Fruit fly (Drosophila melanogaster) whole organism, embryonic: ENCODE results near the gene natalisin.

ENCODE experiments used
- ATbp ChIP-seq: fragments of 200-800 bp; sonication (Bioruptor generic); optimal IDR thresholded peaks from 2 replicates; lab custom pipeline; 2017; ENCODE audit warnings: missing biosample characterization, mild to moderate bottlenecking, missing genetic modification characterization, missing genetic modification reagents
- B-H1 ChIP-seq: fragments of 200-800 bp; sonication (Bioruptor generic); IDR thresholded peaks from 3 replicates; pipeline ENCODE4 v1.3.6; 2022; ENCODE audit warnings: missing biosample characterization, missing genetic modification characterization
- CG10267 ChIP-seq: fragments of 200-800 bp; sonication (Bioruptor generic); optimal IDR thresholded peaks from 2 replicates; lab custom pipeline; 2018; ENCODE audit warnings: missing biosample characterization, mild to moderate bottlenecking, missing genetic modification characterization, moderate library complexity
- CG10274 ChIP-seq: fragments of 200-800 bp; sonication (Bioruptor generic); optimal IDR thresholded peaks from 3 replicates; lab custom pipeline; 2017; ENCODE audit warnings: missing biosample characterization, mild to moderate bottlenecking, missing genetic modification characterization
- CG10462 ChIP-seq: fragments of 200-800 bp; sonication (Bioruptor generic); optimal IDR thresholded peaks from 2 replicates; lab custom pipeline; 2016; ENCODE audit warnings: missing biosample characterization, missing genetic modification characterization
- CG10959 ChIP-seq: fragments of 200-800 bp; sonication (Bioruptor generic); IDR thresholded peaks from 2 replicates; pipeline ENCODE4 v1.3.6; 2022; ENCODE audit warnings: missing biosample characterization, missing genetic modification characterization
- CG11398 ChIP-seq: fragments of 200-800 bp; sonication (Bioruptor generic); optimal IDR thresholded peaks from 2 replicates; lab custom pipeline; 2016; ENCODE audit warnings: missing biosample characterization, missing genetic modification characterization
- CG11504 ChIP-seq: fragments of 200-800 bp; sonication (Bioruptor generic); optimal IDR thresholded peaks from 3 replicates; lab custom pipeline; 2019; ENCODE audit warnings: missing biosample characterization, mild to moderate bottlenecking, missing genetic modification characterization, moderate library complexity
- CG12236 ChIP-seq: fragments of 200-800 bp; sonication (Bioruptor generic); optimal IDR thresholded peaks from 2 replicates; lab custom pipeline; 2016; ENCODE audit warnings: missing biosample characterization, missing genetic modification characterization
- CG12659 ChIP-seq: fragments of 200-800 bp; sonication (Bioruptor generic); optimal IDR thresholded peaks from 3 replicates; lab custom pipeline; 2017; ENCODE audit warnings: mild to moderate bottlenecking, missing biosample characterization, missing genetic modification reagents, missing genetic modification characterization
- CG12769 ChIP-seq: fragments of 200-800 bp; sonication (Bioruptor generic); optimal IDR thresholded peaks from 2 replicates; lab custom pipeline; 2019; ENCODE audit warnings: missing biosample characterization, mild to moderate bottlenecking, missing genetic modification characterization, moderate library complexity
- CG12942 ChIP-seq: fragments of 200-800 bp; sonication (Bioruptor generic); optimal IDR thresholded peaks from 3 replicates; lab custom pipeline; 2016; ENCODE audit warnings: missing biosample characterization, missing genetic modification characterization
- CG14965 ChIP-seq: fragments of 200-800 bp; sonication (Bioruptor generic); optimal IDR thresholded peaks from 2 replicates; lab custom pipeline; 2016; ENCODE audit warnings: missing biosample characterization, missing genetic modification characterization, borderline replicate concordance
- CG15514 ChIP-seq: fragments of 200-800 bp; sonication (Bioruptor generic); optimal IDR thresholded peaks from 3 replicates; lab custom pipeline; 2017; ENCODE audit warnings: missing biosample characterization, missing genetic modification characterization, mild to moderate bottlenecking, moderate library complexity, missing genetic modification reagents
- CG15601 ChIP-seq: fragments of 200-800 bp; sonication (Bioruptor generic); optimal IDR thresholded peaks from 3 replicates; lab custom pipeline; 2019; ENCODE audit warnings: missing biosample characterization, mild to moderate bottlenecking, missing genetic modification characterization, moderate library complexity
- CG17186 ChIP-seq: fragments of 200-800 bp; sonication (Bioruptor generic); optimal IDR thresholded peaks from 3 replicates; lab custom pipeline; 2017; ENCODE audit warnings: missing biosample characterization, missing genetic modification reagents, missing genetic modification characterization
- CG17361 ChIP-seq: fragments of 200-800 bp; sonication (Bioruptor generic); IDR thresholded peaks from 3 replicates; pipeline ENCODE4 v1.3.6; 2022; ENCODE audit warnings: missing biosample characterization, missing genetic modification characterization
- CG17568 ChIP-seq: fragments of 200-800 bp; sonication (Bioruptor generic); optimal IDR thresholded peaks from 2 replicates; lab custom pipeline; 2018; ENCODE audit warnings: missing biosample characterization, mild to moderate bottlenecking, missing genetic modification characterization, moderate library complexity
- CG3407 ChIP-seq: fragments of 200-800 bp; sonication (Bioruptor generic); optimal IDR thresholded peaks from 2 replicates; lab custom pipeline; 2018; ENCODE audit warnings: missing biosample characterization, mild to moderate bottlenecking, missing genetic modification characterization
- CG5953 ChIP-seq: fragments of 200-800 bp; sonication (Bioruptor generic); IDR thresholded peaks from 2 replicates; pipeline ENCODE4 v1.3.6; 2022; ENCODE audit warnings: missing biosample characterization, missing genetic modification characterization
- CG6854 ChIP-seq: fragments of 200-800 bp; sonication (Bioruptor generic); optimal IDR thresholded peaks from 3 replicates; lab custom pipeline; 2017; ENCODE audit warnings: missing biosample characterization, mild to moderate bottlenecking, missing genetic modification characterization
- CG8924 ChIP-seq: fragments of 200-800 bp; optimal IDR thresholded peaks from 3 replicates; lab custom pipeline; 2019; ENCODE audit warnings: missing biosample characterization, mild to moderate bottlenecking, missing genetic modification characterization, moderate library complexity
- CG9215 ChIP-seq: fragments of 200-800 bp; sonication (Bioruptor generic); IDR thresholded peaks from 2 replicates; pipeline ENCODE4 v1.3.6; 2022; ENCODE audit warnings: missing biosample characterization, missing genetic modification characterization
- CG9437 ChIP-seq: fragments of 200-800 bp; sonication (Bioruptor generic); optimal IDR thresholded peaks from 2 replicates; lab custom pipeline; 2018; ENCODE audit warnings: missing biosample characterization, mild to moderate bottlenecking, missing genetic modification characterization
- CG9609 ChIP-seq: fragments of 200-800 bp; sonication (Bioruptor generic); optimal IDR thresholded peaks from 3 replicates; lab custom pipeline; 2016; ENCODE audit warnings: missing biosample characterization, missing genetic modification characterization
- D19A ChIP-seq: fragments of 200-800 bp; optimal IDR thresholded peaks from 3 replicates; lab custom pipeline; 2019; ENCODE audit warnings: missing biosample characterization, mild to moderate bottlenecking, missing genetic modification characterization, moderate library complexity
- Hmr ChIP-seq: fragments of 200-800 bp; sonication (Bioruptor generic); optimal IDR thresholded peaks from 3 replicates; lab custom pipeline; 2017; ENCODE audit warnings: mild to moderate bottlenecking, missing biosample characterization, missing genetic modification reagents, missing genetic modification characterization
- Hr78 ChIP-seq, 2 experiments: fragments of 200-800 bp in 1 of 2; fragments of >200 bp in 1 of 2; sonication (Bioruptor generic) in 1 of 2; optimal IDR thresholded peaks; 2 replicates each; lab custom pipeline; 2017 to 2019; ENCODE audit warnings: missing biosample characterization in 2 of 2, missing genetic modification characterization in 2 of 2, mild to moderate bottlenecking in 1 of 2, moderate library complexity in 1 of 2
- Mes4 ChIP-seq: fragments of 200-800 bp; sonication (Bioruptor generic); optimal IDR thresholded peaks from 2 replicates; lab custom pipeline; 2016; ENCODE audit warnings: missing biosample characterization, missing genetic modification characterization
- NC2α ChIP-seq: fragments of 200-800 bp; sonication (Bioruptor generic); optimal IDR thresholded peaks from 2 replicates; lab custom pipeline; 2016; ENCODE audit warnings: missing biosample characterization, missing genetic modification characterization
- Pdp1 ChIP-seq, 2 experiments: fragments of 200-800 bp; sonication (Bioruptor generic); optimal IDR thresholded peaks; 3 replicates each; lab custom pipeline; 2016; ENCODE audit warnings: missing biosample characterization in 2 of 2, missing genetic modification characterization in 2 of 2, mild to moderate bottlenecking in 1 of 2, moderate library complexity in 1 of 2
- Poxn ChIP-seq: fragments of 200-800 bp; sonication (Bioruptor generic); IDR thresholded peaks from 2 replicates; pipeline ENCODE4 v1.3.6; 2022; ENCODE audit warnings: missing biosample characterization, missing genetic modification characterization
- Rfx ChIP-seq: fragments of 200-800 bp; sonication (Bioruptor generic); IDR thresholded peaks from 2 replicates; pipeline ENCODE4 v1.3.6; 2022; ENCODE audit warnings: missing biosample characterization, missing genetic modification characterization
- Sry-β ChIP-seq: fragments of 200-800 bp; sonication (Bioruptor generic); optimal IDR thresholded peaks from 2 replicates; lab custom pipeline; 2018; ENCODE audit warnings: missing biosample characterization, mild to moderate bottlenecking, missing genetic modification characterization, moderate library complexity
- Usf ChIP-seq: fragments of 200-800 bp; sonication (Bioruptor generic); optimal IDR thresholded peaks from 2 replicates; lab custom pipeline; 2017; ENCODE audit warnings: missing genotype, missing biosample characterization, missing genetic modification characterization
- Xbp1 ChIP-seq: fragments of 200-800 bp; sonication (Bioruptor generic); optimal IDR thresholded peaks from 3 replicates; lab custom pipeline; 2016; ENCODE audit warnings: missing biosample characterization, mild to moderate bottlenecking, missing genetic modification characterization
- YL-1 ChIP-seq: fragments of 200-800 bp; sonication (Bioruptor generic); optimal IDR thresholded peaks from 3 replicates; lab custom pipeline; 2017; ENCODE audit warnings: missing biosample characterization, mild to moderate bottlenecking, missing genetic modification characterization
- aop ChIP-seq: fragments of 200-800 bp; sonication (Bioruptor generic); IDR thresholded peaks from 2 replicates; pipeline ENCODE4 v1.3.6; 2022; ENCODE audit warnings: missing biosample characterization, missing genetic modification characterization
- ems ChIP-seq: fragments of 200-800 bp; sonication (Bioruptor generic); optimal IDR thresholded peaks from 3 replicates; lab custom pipeline; 2016; ENCODE audit warnings: missing biosample characterization, missing genetic modification characterization
- fd96Cb ChIP-seq: fragments of 200-800 bp; sonication (Bioruptor generic); optimal IDR thresholded peaks from 2 replicates; lab custom pipeline; 2018; ENCODE audit warnings: missing biosample characterization, mild to moderate bottlenecking, missing genetic modification characterization, moderate library complexity
- odd ChIP-seq: fragments of 200-800 bp; sonication (Bioruptor generic); optimal IDR thresholded peaks from 2 replicates; lab custom pipeline; 2017; ENCODE audit warnings: missing biosample characterization, mild to moderate bottlenecking, missing genetic modification characterization
- pan ChIP-seq, 4 experiments: fragments of >200 bp in 3 of 4; fragments of 200-800 bp in 1 of 4; sonication (Bioruptor generic) in 1 of 4; optimal IDR thresholded peaks in 3 of 4; IDR thresholded peaks in 1 of 4; 2 replicates each; pipeline versions ENCODE4 v1.3.6 to Lab custom; 2017 to 2022; ENCODE audit warnings: missing biosample characterization in 2 of 4, missing genetic modification characterization in 2 of 4, mixed read lengths in 1 of 4
- psq ChIP-seq: fragments of 200-800 bp; sonication (Bioruptor generic); optimal IDR thresholded peaks from 2 replicates; lab custom pipeline; 2017; ENCODE audit warnings: missing biosample characterization, missing genetic modification characterization
- pzg ChIP-seq: fragments of 200-800 bp; sonication (Bioruptor generic); optimal IDR thresholded peaks from 3 replicates; lab custom pipeline; 2018; ENCODE audit warnings: missing biosample characterization, mild to moderate bottlenecking, missing genetic modification characterization, moderate library complexity
- repo ChIP-seq: fragments of 200-800 bp; sonication (Bioruptor generic); optimal IDR thresholded peaks from 2 replicates; lab custom pipeline; 2016; ENCODE audit warnings: missing biosample characterization, missing genetic modification characterization
- run ChIP-seq: fragments of 200-800 bp; sonication (Bioruptor generic); optimal IDR thresholded peaks from 3 replicates; lab custom pipeline; 2018; ENCODE audit warnings: missing biosample characterization, mild to moderate bottlenecking, missing genetic modification characterization
- sc ChIP-seq, 3 experiments: fragments of >200 bp in 2 of 3; fragments of 200-800 bp in 1 of 3; sonication (Bioruptor generic) in 1 of 3; optimal IDR thresholded peaks; 2 replicates in 2 of 3; 3 replicates in 1 of 3; lab custom pipeline; 2017; ENCODE audit warnings: mild to moderate bottlenecking in 1 of 3, missing biosample characterization in 1 of 3, missing genetic modification characterization in 1 of 3, missing genetic modification reagents in 1 of 3
- tap ChIP-seq: fragments of 200-800 bp; optimal IDR thresholded peaks from 3 replicates; lab custom pipeline; 2019; ENCODE audit warnings: missing biosample characterization, mild to moderate bottlenecking, missing genetic modification characterization, moderate library complexity

The natalisin gene

DNA sequence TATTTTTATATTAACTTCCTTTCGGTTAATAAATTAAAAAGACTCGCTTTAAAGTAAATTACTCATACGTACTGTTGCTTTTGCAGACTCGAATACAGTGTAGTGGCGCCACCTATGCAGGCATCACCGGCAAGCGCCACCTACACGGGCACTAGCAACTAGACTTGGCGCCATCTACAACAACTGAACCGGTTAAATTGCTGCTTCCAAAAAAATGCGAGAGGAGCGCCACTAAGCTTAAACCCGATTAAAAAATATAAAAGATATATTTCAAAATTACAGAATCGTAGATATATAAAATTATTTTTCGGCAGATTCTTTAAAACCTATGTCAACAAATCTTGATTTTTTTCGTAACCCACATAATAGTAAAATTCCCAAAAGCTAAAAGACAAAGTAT is 27.1 kb upstream of the natalisin start (continued):
- TF ChIP-seq CG8924 (tag; lab: Kevin White, UChicago), result no peak
- peak; percentile 81 for TF ChIP-seq fd96Cb
- peak; percentile 89 for TF ChIP-seq CG10959
- TF ChIP-seq Pdp1 (GFP tag; optimal IDR thresholded peaks at IDR 0.05; lab: Kevin White, UChicago), result peak; percentile 89 to 91
- TF ChIP-seq CG15514, result peak; percentile 64
- no peak for TF ChIP-seq sc (optimal IDR thresholded peaks at IDR 0.05; lab: Kevin White, UChicago)
- peak; percentile 32 for TF ChIP-seq sc (GFP tag; optimal IDR thresholded peaks at IDR 0.05; lab: Kevin White, UChicago)
- no peak for TF ChIP-seq CG12236 (GFP tag; lab: Kevin White, UChicago)
- peak; percentile 69 for TF ChIP-seq D19A (tag; lab: Kevin White, UChicago)
- peak; percentile 20 for TF ChIP-seq Sry-β (GFP tag; lab: Kevin White, UChicago)
- TF ChIP-seq CG6854 (GFP tag; lab: Kevin White, UChicago), result peak; percentile 34
- TF ChIP-seq CG5953 (GFP tag; lab: Robert Waterston, UW), result peak; percentile 84
- peak; percentile 5 for TF ChIP-seq odd (GFP tag; lab: Kevin White, UChicago)
- peak; percentile 31 for TF ChIP-seq Usf (GFP tag; lab: Kevin White, UChicago)
- TF ChIP-seq Poxn, result no peak
- peak; percentile 54 for TF ChIP-seq CG10274
- peak; percentile 43 for TF ChIP-seq CG12659
- TF ChIP-seq pzg (GFP tag; lab: Kevin White, UChicago), result peak; percentile 21
- TF ChIP-seq Xbp1, result peak; percentile 86
- TF ChIP-seq CG9215 (GFP tag; lab: Robert Waterston, UW), result peak; percentile 77
- TF ChIP-seq CG12942 (GFP tag; lab: Kevin White, UChicago), result peak; percentile 50
- no peak for TF ChIP-seq pan (optimal IDR thresholded peaks at IDR 0.05; lab: Kevin White, UChicago)
- peak in 1 of 2 experiments; percentile 88 for TF ChIP-seq pan (GFP tag; optimal IDR thresholded peaks at IDR 0.05 in 1 of 2, IDR thresholded peaks at IDR 0.05 in 1 of 2)
- TF ChIP-seq Rfx, result peak; percentile 96
- peak; percentile 9 for TF ChIP-seq CG12769 (tag; lab: Kevin White, UChicago)
- peak; percentile 74 for TF ChIP-seq B-H1 (GFP tag; lab: Robert Waterston, UW)
- no peak for TF ChIP-seq CG9437 (GFP tag; lab: Kevin White, UChicago)
- TF ChIP-seq YL-1 (GFP tag; lab: Kevin White, UChicago), result no peak
- TF ChIP-seq ATbp (GFP tag; lab: Kevin White, UChicago), result peak; percentile 73
- TF ChIP-seq CG10267 (tag; lab: Kevin White, UChicago), result peak; percentile 80
- peak; percentile 85 for TF ChIP-seq ems (GFP tag; lab: Kevin White, UChicago)
- TF ChIP-seq CG11504 (tag; lab: Kevin White, UChicago), result peak; percentile 91
- TF ChIP-seq CG17568, result no peak
- TF ChIP-seq CG17361 (GFP tag; lab: Robert Waterston, UW), result peak; percentile 81
- peak; percentile 20 for TF ChIP-seq CG10462 (GFP tag; lab: Kevin White, UChicago)
- TF ChIP-seq repo, result peak; percentile 76
- no peak for TF ChIP-seq CG17186
- TF ChIP-seq psq (GFP tag; lab: Kevin White, UChicago), result no peak
- TF ChIP-seq CG11398 (GFP tag; lab: Kevin White, UChicago), result peak; percentile 8
- TF ChIP-seq aop, result no peak
- no peak for TF ChIP-seq run (tag; lab: Kevin White, UChicago)
- peak; percentile 46 for TF ChIP-seq CG3407 (GFP tag; lab: Kevin White, UChicago)
- no peak for TF ChIP-seq Hr78 (GFP tag; optimal IDR thresholded peaks at IDR 0.05; lab: Kevin White, UChicago)
- TF ChIP-seq CG9609 (GFP tag; lab: Kevin White, UChicago), result peak; percentile 31
- peak; percentile 8 for TF ChIP-seq tap
- peak; percentile 72 for TF ChIP-seq Hmr (GFP tag; lab: Kevin White, UChicago)
- TF ChIP-seq CG14965, result peak; percentile 63
- TF ChIP-seq CG15601, result peak; percentile 25
- TF ChIP-seq NC2α (GFP tag; lab: Kevin White, UChicago), result peak; percentile 45
- peak; percentile 39 for TF ChIP-seq Mes4
